Worm (Caenorhabditis elegans) whole organism, L2 larva: Measurements from ENCODE around the gene srh-140.

Experiments
- ZK546.5 ChIP-seq: sonication (generic microtip); optimal IDR thresholded peaks from 2 replicates; lab custom pipeline; 2017; ENCODE audit warnings: missing biosample characterization, missing genetic modification characterization
- aly-2 ChIP-seq: fragments of 150-350 bp; optimal IDR thresholded peaks from 2 replicates; lab custom pipeline; 2014; ENCODE audit warnings: missing biosample characterization, missing genetic modification characterization
- ama-1 ChIP-seq: fragments of 150-350 bp; optimal IDR thresholded peaks from 2 replicates; lab custom pipeline; 2018; ENCODE audit warnings: inconsistent platforms
- egl-27 ChIP-seq: sonication (generic microtip); optimal IDR thresholded peaks from 3 replicates; lab custom pipeline; 2017; ENCODE audit warnings: missing biosample characterization, missing genetic modification reagents, missing genetic modification characterization
- elt-3 ChIP-seq: sonication (generic microtip); optimal IDR thresholded peaks from 2 replicates; lab custom pipeline; 2017; ENCODE audit warnings: missing biosample characterization, missing genetic modification characterization
- fos-1 ChIP-seq: fragments of 150-350 bp; optimal IDR thresholded peaks from 2 replicates; lab custom pipeline; 2014; ENCODE audit warnings: missing biosample characterization, missing genetic modification characterization
- gmeb-1 ChIP-seq: fragments of 150-350 bp; optimal IDR thresholded peaks from 2 replicates; lab custom pipeline; 2014; ENCODE audit warnings: missing biosample characterization, missing genetic modification characterization
- mbf-1 ChIP-seq: sonication (generic microtip); optimal IDR thresholded peaks from 2 replicates; lab custom pipeline; 2017; ENCODE audit warnings: missing biosample characterization, missing genetic modification characterization
- mdl-1 ChIP-seq, 2 experiments: fragments of 150-350 bp in 1 of 2; sonication (generic microtip) in 1 of 2; optimal IDR thresholded peaks; 2 replicates each; lab custom pipeline; 2017; ENCODE audit warnings: missing biosample characterization in 2 of 2, missing genetic modification characterization in 2 of 2
- nhr-23 ChIP-seq: fragments of 150-350 bp; optimal IDR thresholded peaks from 2 replicates; lab custom pipeline; 2014; ENCODE audit warnings: missing biosample characterization, missing genetic modification reagents, missing genetic modification characterization
- sma-9 ChIP-seq, 2 experiments: fragments of 150-350 bp in 1 of 2; sonication (generic microtip) in 1 of 2; optimal IDR thresholded peaks; 2 replicates each; lab custom pipeline; 2014 to 2016; ENCODE audit warnings: missing genetic modification characterization in 2 of 2, mild to moderate bottlenecking in 1 of 2, missing biosample characterization in 1 of 2, missing compliant biosample characterization in 1 of 2, missing genetic modification reagents in 1 of 2, moderate library complexity in 1 of 2
- snpc-4 ChIP-seq: fragments of 150-350 bp; optimal IDR thresholded peaks from 2 replicates; lab custom pipeline; 2014; ENCODE audit warnings: missing biosample characterization, missing genetic modification characterization
- unc-39 ChIP-seq: fragments of 150-350 bp; optimal IDR thresholded peaks from 2 replicates; lab custom pipeline; 2014; ENCODE audit warnings: missing biosample characterization, missing genetic modification characterization
- unc-62 ChIP-seq: fragments of 150-350 bp; optimal IDR thresholded peaks from 2 replicates; lab custom pipeline; 2014; ENCODE audit warnings: missing biosample characterization, missing genetic modification reagents, missing genetic modification characterization

DNA sequence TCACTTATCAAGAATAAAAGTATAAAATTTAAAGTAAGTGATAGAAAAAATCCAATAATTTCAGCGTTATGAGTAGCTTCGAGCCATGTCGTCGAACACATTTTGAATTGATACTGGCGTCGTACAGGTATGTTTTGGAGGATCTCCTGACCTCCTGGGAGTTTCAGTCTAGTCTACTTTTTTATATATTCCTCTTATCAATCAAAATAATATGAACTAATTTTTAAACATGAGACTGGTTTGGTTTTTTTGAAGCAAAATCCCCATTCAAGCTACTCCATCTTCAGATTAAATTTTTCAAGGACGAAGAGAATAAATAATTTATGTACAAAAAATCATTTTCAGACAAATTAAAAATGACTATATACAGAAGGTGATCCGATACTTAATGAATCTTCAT, 10.1 kb upstream of the srh-140 start, which contains the start of gene str-101:
- TF ChIP-seq fos-1 (tag; lab: Kevin White, UChicago): no peak
- no peak for TF ChIP-seq egl-27 (tag; lab: Kevin White, UChicago)
- no peak for TF ChIP-seq ama-1 (lab: Kevin White, UChicago)
- no peak for TF ChIP-seq ZK546.5 (tag; lab: Kevin White, UChicago)
- TF ChIP-seq mbf-1 (tag; lab: Kevin White, UChicago): no peak
- TF ChIP-seq unc-39 (tag; lab: Kevin White, UChicago): no peak
- no peak for TF ChIP-seq elt-3 (tag; lab: Kevin White, UChicago)
- no peak for TF ChIP-seq sma-9 (GFP tag; optimal IDR thresholded peaks at IDR 0.05; lab: Kevin White, UChicago)
- no peak for TF ChIP-seq sma-9 (tag; optimal IDR thresholded peaks at IDR 0.05; lab: Kevin White, UChicago)
- TF ChIP-seq snpc-4 (tag; lab: Kevin White, UChicago): no peak
- TF ChIP-seq aly-2 (tag; lab: Kevin White, UChicago): no peak
- TF ChIP-seq gmeb-1: no peak
- TF ChIP-seq mdl-1 (tag; optimal IDR thresholded peaks at IDR 0.05; lab: Kevin White, UChicago): no peak
- TF ChIP-seq unc-62 (GFP tag; lab: Kevin White, UChicago): no peak
- TF ChIP-seq nhr-23: no peak
